Fruit fly (Drosophila melanogaster) whole organism, wandering third instar larva: Measurements from ENCODE around the gene CG45154.
A peak's percentile ranks its signal among the peaks of the same experiment; 100 is the strongest.

Experiments used
- Abd-B ChIP-seq: fragments of >200 bp; optimal IDR thresholded peaks from 2 replicates; lab custom pipeline; 2017; ENCODE audit warnings: missing biosample characterization, missing genetic modification characterization
- CG32264 ChIP-seq: fragments of 200-800 bp; sonication (Bioruptor generic); optimal IDR thresholded peaks from 2 replicates; lab custom pipeline; 2016; ENCODE audit warnings: missing biosample characterization, missing genetic modification characterization
- CG9705 ChIP-seq: fragments of 200-800 bp; sonication (Bioruptor generic); optimal IDR thresholded peaks from 2 replicates; lab custom pipeline; 2018; ENCODE audit warnings: missing biosample characterization, mild to moderate bottlenecking, missing genetic modification characterization
- CrebA ChIP-seq: fragments of 200-800 bp; sonication (Bioruptor generic); optimal IDR thresholded peaks from 2 replicates; lab custom pipeline; 2016; ENCODE audit warnings: missing biosample characterization, mild to moderate bottlenecking, missing genetic modification characterization, borderline replicate concordance
- Dfd ChIP-seq: fragments of >200 bp; optimal IDR thresholded peaks from 2 replicates; lab custom pipeline; 2017; ENCODE audit warnings: missing biosample characterization, missing genetic modification characterization
- Dif ChIP-seq: fragments of 200-275, 200-300 bp; sonication (Bioruptor generic); optimal IDR thresholded peaks from 2 replicates; lab custom pipeline; 2018; ENCODE audit warnings: missing biosample characterization, missing genetic modification characterization; ENCODE audit not compliant: partially characterized antibody
- GATAd ChIP-seq: sonication (Bioruptor generic); optimal IDR thresholded peaks from 2 replicates; lab custom pipeline; 2016; ENCODE audit warnings: missing biosample characterization, missing genetic modification characterization
- HLH106 ChIP-seq: fragments of 200-800 bp; optimal IDR thresholded peaks from 3 replicates; lab custom pipeline; 2019; ENCODE audit warnings: missing biosample characterization, mild to moderate bottlenecking, missing genetic modification characterization, moderate library complexity
- Hnf4 ChIP-seq: fragments of 200-800 bp; sonication (Bioruptor generic); optimal IDR thresholded peaks from 2 replicates; lab custom pipeline; 2016; ENCODE audit warnings: missing biosample characterization, mild to moderate bottlenecking, missing genetic modification characterization
- Hr78 ChIP-seq: fragments of >200 bp; optimal IDR thresholded peaks from 2 replicates; lab custom pipeline; 2017; ENCODE audit warnings: missing biosample characterization, missing genetic modification characterization
- Hr83 ChIP-seq: fragments of 200-300 bp; sonication (Bioruptor generic); optimal IDR thresholded peaks from 2 replicates; lab custom pipeline; 2016; ENCODE audit warnings: missing biosample characterization, mild to moderate bottlenecking, missing genetic modification characterization, moderate library complexity; ENCODE audit not compliant: poor library complexity, severe bottlenecking
- Jra ChIP-seq: sonication (Bioruptor generic); optimal IDR thresholded peaks from 2 replicates; lab custom pipeline; 2016; ENCODE audit warnings: missing biosample characterization, missing genetic modification characterization
- Mio ChIP-seq: sonication (Bioruptor generic); optimal IDR thresholded peaks from 2 replicates; lab custom pipeline; 2016; ENCODE audit warnings: missing biosample characterization, missing genetic modification characterization
- Myc ChIP-seq: fragments of >200 bp; optimal IDR thresholded peaks from 2 replicates; lab custom pipeline; 2017
- N ChIP-seq: fragments of >200 bp; optimal IDR thresholded peaks from 2 replicates; lab custom pipeline; 2018; ENCODE audit warnings: missing biosample characterization, missing external identifiers, missing genetic modification characterization
- OdsH ChIP-seq: fragments of 200-800 bp; sonication (Bioruptor generic); optimal IDR thresholded peaks from 2 replicates; lab custom pipeline; 2016; ENCODE audit warnings: missing biosample characterization, mild to moderate bottlenecking, missing genetic modification characterization
- Rel ChIP-seq, 2 experiments: fragments of 200-800 bp; sonication (Bioruptor generic) in 1 of 2; optimal IDR thresholded peaks; 2 replicates in 1 of 2; 3 replicates in 1 of 2; lab custom pipeline; 2016 to 2019; ENCODE audit warnings: mild to moderate bottlenecking in 2 of 2, missing biosample characterization in 2 of 2, missing genetic modification characterization in 2 of 2, moderate library complexity in 1 of 2
- Sp1 ChIP-seq: fragments of 200-800 bp; sonication (Bioruptor generic); optimal IDR thresholded peaks from 3 replicates; lab custom pipeline; 2019; ENCODE audit warnings: missing biosample characterization, mild to moderate bottlenecking, missing genetic modification characterization, moderate library complexity
- Vsx2 ChIP-seq: fragments of 200-300, 225-300 bp; sonication (Bioruptor generic); optimal IDR thresholded peaks from 2 replicates; lab custom pipeline; 2018; ENCODE audit warnings: missing biosample characterization, missing genetic modification characterization; ENCODE audit not compliant: partially characterized antibody
- br ChIP-seq: fragments of 200-800 bp; sonication (Bioruptor generic); optimal IDR thresholded peaks from 2 replicates; lab custom pipeline; 2016; ENCODE audit warnings: missing biosample characterization, missing genetic modification characterization
- brk ChIP-seq: fragments of 200-800 bp; sonication (Bioruptor generic); optimal IDR thresholded peaks from 2 replicates; lab custom pipeline; 2016; ENCODE audit warnings: missing biosample characterization, mild to moderate bottlenecking, missing genetic modification characterization
- dl ChIP-seq, 2 experiments: fragments of 175-275, 200-275 bp in 1 of 2; fragments of 200-275 bp in 1 of 2; sonication (Bioruptor generic); optimal IDR thresholded peaks; lab custom pipeline; 2018; ENCODE audit warnings: mild to moderate bottlenecking in 2 of 2, missing biosample characterization in 2 of 2, missing genetic modification characterization in 2 of 2, moderate library complexity in 2 of 2; ENCODE audit not compliant: partially characterized antibody in 2 of 2, insufficient read depth in 1 of 2
- dmrt93B ChIP-seq: fragments of 200-800 bp; sonication (Bioruptor generic); optimal IDR thresholded peaks from 2 replicates; lab custom pipeline; 2018; ENCODE audit warnings: missing biosample characterization, mild to moderate bottlenecking, missing genetic modification characterization
- dsf ChIP-seq: sonication (Bioruptor generic); optimal IDR thresholded peaks from 2 replicates; lab custom pipeline; 2016; ENCODE audit warnings: missing biosample characterization, missing genetic modification characterization, borderline replicate concordance
- ey ChIP-seq: fragments of 200-800 bp; sonication (Bioruptor generic); optimal IDR thresholded peaks from 2 replicates; lab custom pipeline; 2016; ENCODE audit warnings: missing biosample characterization, missing genetic modification characterization
- foxo ChIP-seq, 2 experiments: fragments of 200-800 bp; sonication (Bioruptor generic); optimal IDR thresholded peaks; 2 replicates in 1 of 2; 3 replicates in 1 of 2; lab custom pipeline; 2016 to 2017; ENCODE audit warnings: missing biosample characterization in 2 of 2, missing genetic modification characterization in 2 of 2
- fru ChIP-seq: fragments of 200-800 bp; sonication (Bioruptor generic); optimal IDR thresholded peaks from 3 replicates; lab custom pipeline; 2016; ENCODE audit warnings: missing biosample characterization, mild to moderate bottlenecking, missing genetic modification characterization
- h ChIP-seq: fragments of 200-800 bp; sonication (Bioruptor generic); optimal IDR thresholded peaks from 3 replicates; lab custom pipeline; 2016; ENCODE audit warnings: missing biosample characterization, mild to moderate bottlenecking, missing genetic modification characterization
- jim ChIP-seq: fragments of 175-275, 200-325 bp; sonication (Bioruptor generic); optimal IDR thresholded peaks from 2 replicates; lab custom pipeline; 2016; ENCODE audit warnings: missing biosample characterization, mild to moderate bottlenecking, missing genetic modification characterization
- lola ChIP-seq: fragments of >200 bp; optimal IDR thresholded peaks from 2 replicates; lab custom pipeline; 2017; ENCODE audit warnings: missing biosample characterization, missing genetic modification characterization
- pan ChIP-seq: fragments of >200 bp; optimal IDR thresholded peaks from 2 replicates; lab custom pipeline; 2017
- psq ChIP-seq: fragments of 200-800 bp; sonication (Bioruptor generic); optimal IDR thresholded peaks from 3 replicates; lab custom pipeline; 2017; ENCODE audit warnings: missing biosample characterization, mild to moderate bottlenecking, missing genetic modification characterization, moderate library complexity
- rgr ChIP-seq: fragments of 200-800 bp; sonication (Bioruptor generic); optimal IDR thresholded peaks from 3 replicates; lab custom pipeline; 2016; ENCODE audit warnings: missing biosample characterization, mild to moderate bottlenecking, missing genetic modification characterization
- sage ChIP-seq: fragments of 200-800 bp; sonication (Bioruptor generic); optimal IDR thresholded peaks from 2 replicates; lab custom pipeline; 2016; ENCODE audit warnings: missing biosample characterization, mild to moderate bottlenecking, missing genetic modification characterization
- sv ChIP-seq: fragments of 200-800 bp; sonication (Bioruptor generic); optimal IDR thresholded peaks from 3 replicates; lab custom pipeline; 2016; ENCODE audit warnings: missing biosample characterization, missing genetic modification characterization
- tai ChIP-seq: sonication (Bioruptor generic); optimal IDR thresholded peaks from 2 replicates; lab custom pipeline; 2016; ENCODE audit warnings: missing biosample characterization, missing genetic modification characterization
- usp ChIP-seq: fragments of >200 bp; optimal IDR thresholded peaks from 2 replicates; lab custom pipeline; 2017; ENCODE audit warnings: missing biosample characterization, missing genetic modification characterization
- woc ChIP-seq: sonication (Bioruptor generic); optimal IDR thresholded peaks from 2 replicates; lab custom pipeline; 2016; ENCODE audit warnings: missing biosample characterization, mild to moderate bottlenecking, missing genetic modification characterization

CG45154 gene

dm6 chrX:21125966-21126553 lies 20.8 kb downstream of the CG45154 start:
- TF ChIP-seq GATAd (GFP tag; lab: Kevin White, UChicago) (no peak), Jra (GFP tag; lab: Kevin White, UChicago) (no peak), sv (GFP tag; lab: Kevin White, UChicago) (no peak), N (GFP tag; lab: Kevin White, UChicago) (no peak), dmrt93B (no peak), ey (GFP tag; lab: Kevin White, UChicago) (no peak), sage (no peak), h (GFP tag; lab: Kevin White, UChicago) (no peak), CG9705 (GFP tag; lab: Kevin White, UChicago) (no peak), tai (GFP tag; lab: Kevin White, UChicago) (no peak)

- no peak for TF ChIP-seq Vsx2 (GFP tag; lab: Kevin White, UChicago)
- TF ChIP-seq dl (GFP tag; optimal IDR thresholded peaks at IDR 0.05; lab: Kevin White, UChicago; ENCODE audit: insufficient read depth in 1 of 2, partially characterized antibody in 2 of 2): no peak
- peak; percentile 46 for TF ChIP-seq Jra (GFP tag; lab: Kevin White, UChicago)
- TF ChIP-seq dsf: peak; percentile 30
- TF ChIP-seq h (GFP tag; lab: Kevin White, UChicago): peak; percentile 87
- TF ChIP-seq Hnf4: peak; percentile 76
- peak; percentile 80 for TF ChIP-seq OdsH (GFP tag; lab: Kevin White, UChicago)
- peak; percentile 57 for TF ChIP-seq CG9705 (GFP tag; lab: Kevin White, UChicago)
- TF ChIP-seq ey (GFP tag; lab: Kevin White, UChicago): peak; percentile 86
- no peak for TF ChIP-seq lola (GFP tag; lab: Kevin White, UChicago)
- TF ChIP-seq CG32264 (GFP tag; lab: Kevin White, UChicago): peak; percentile 49
- peak; percentile 15 for TF ChIP-seq GATAd (GFP tag; lab: Kevin White, UChicago)
- TF ChIP-seq foxo (GFP tag; optimal IDR thresholded peaks at IDR 0.05; lab: Kevin White, UChicago): peak in 1 of 2 experiments; percentile 87
- TF ChIP-seq rgr (GFP tag; lab: Kevin White, UChicago): peak; percentile 88
- TF ChIP-seq Rel (GFP tag; optimal IDR thresholded peaks at IDR 0.05; lab: Kevin White, UChicago): peak; percentile 8
- peak; percentile 19 for TF ChIP-seq Rel (tag; optimal IDR thresholded peaks at IDR 0.05; lab: Kevin White, UChicago)
- TF ChIP-seq usp (GFP tag; lab: Kevin White, UChicago): no peak
- TF ChIP-seq jim (GFP tag; lab: Kevin White, UChicago): no peak
- no peak for TF ChIP-seq Dif
- no peak for TF ChIP-seq CrebA (GFP tag; lab: Kevin White, UChicago)
- TF ChIP-seq Hr78 (GFP tag; lab: Kevin White, UChicago): no peak
- TF ChIP-seq tai (GFP tag; lab: Kevin White, UChicago): peak; percentile 55
- TF ChIP-seq Mio: no peak
- TF ChIP-seq pan (lab: Kevin White, UChicago): no peak
- TF ChIP-seq Hr83 (GFP tag; lab: Kevin White, UChicago): no peak
- TF ChIP-seq HLH106 (tag; lab: Kevin White, UChicago): peak; percentile 84
- TF ChIP-seq fru: peak; percentile 86
- TF ChIP-seq Dfd (GFP tag; lab: Kevin White, UChicago): no peak
- peak; percentile 65 for TF ChIP-seq sv (GFP tag; lab: Kevin White, UChicago)
- TF ChIP-seq psq (GFP tag; lab: Kevin White, UChicago): peak; percentile 85
- no peak for TF ChIP-seq N (GFP tag; lab: Kevin White, UChicago)
- TF ChIP-seq dmrt93B: peak; percentile 70
- TF ChIP-seq sage: peak; percentile 76
- no peak for TF ChIP-seq Myc (lab: Kevin White, UChicago)
- TF ChIP-seq woc (GFP tag; lab: Kevin White, UChicago): peak; percentile 67
- peak; percentile 85 for TF ChIP-seq Sp1
- TF ChIP-seq brk (GFP tag; lab: Kevin White, UChicago): peak; percentile 46
- TF ChIP-seq Abd-B: no peak
- TF ChIP-seq br (GFP tag; lab: Kevin White, UChicago): peak; percentile 74
Observed at dm6 chrX:21124176-21124575, 22.7 kb downstream of the CG45154 start.
